Worm (Caenorhabditis elegans) whole organism, mixed stage, embryonic: Measurements from ENCODE around the gene F18C5.10.

ENCODE experiments used
- M03D4.4 ChIP-seq: sonication (generic microtip); optimal IDR thresholded peaks from 2 replicates; lab custom pipeline; 2017; ENCODE audit warnings: mild to moderate bottlenecking, missing genetic modification characterization, missing compliant biosample characterization
- bed-3 ChIP-seq: fragments of 200-800 bp; sonication (Bioruptor generic); optimal IDR thresholded peaks from 3 replicates; lab custom pipeline; 2018; ENCODE audit warnings: mild to moderate bottlenecking, missing genetic modification characterization, moderate library complexity, missing compliant biosample characterization
- blmp-1 ChIP-seq: fragments of 150-350 bp; optimal IDR thresholded peaks from 2 replicates; lab custom pipeline; 2014; ENCODE audit warnings: missing biosample characterization, missing genetic modification characterization
- ceh-39 ChIP-seq: fragments of 150-350 bp; optimal IDR thresholded peaks from 2 replicates; lab custom pipeline; 2014; ENCODE audit warnings: missing biosample characterization, missing genetic modification characterization
- ceh-43 ChIP-seq: fragments of 200-800 bp; sonication (Bioruptor generic); optimal IDR thresholded peaks from 2 replicates; lab custom pipeline; 2018; ENCODE audit warnings: mild to moderate bottlenecking, missing genetic modification characterization, moderate library complexity, missing compliant biosample characterization
- ceh-83 ChIP-seq: fragments of 200-800 bp; sonication (Bioruptor generic); optimal IDR thresholded peaks from 2 replicates; lab custom pipeline; 2018; ENCODE audit warnings: mild to moderate bottlenecking, missing genetic modification characterization, missing compliant biosample characterization
- ces-1 ChIP-seq: fragments of 150-350 bp; optimal IDR thresholded peaks from 2 replicates; lab custom pipeline; 2014; ENCODE audit warnings: missing biosample characterization, missing genetic modification reagents, missing genetic modification characterization
- cnd-1 ChIP-seq: fragments of 200-800 bp; sonication (Bioruptor generic); optimal IDR thresholded peaks from 2 replicates; lab custom pipeline; 2018; ENCODE audit warnings: mild to moderate bottlenecking, missing genetic modification characterization, missing compliant biosample characterization
- drap-1 ChIP-seq: fragments of 200-800 bp; sonication (Bioruptor generic); optimal IDR thresholded peaks from 3 replicates; lab custom pipeline; 2018; ENCODE audit warnings: mild to moderate bottlenecking, missing genetic modification characterization, missing compliant biosample characterization
- flh-1 ChIP-seq: fragments of 200-800 bp; sonication (Bioruptor generic); optimal IDR thresholded peaks from 2 replicates; lab custom pipeline; 2018; ENCODE audit warnings: mild to moderate bottlenecking, missing genetic modification characterization, moderate library complexity, missing compliant biosample characterization
- ham-2 ChIP-seq: fragments of 200-800 bp; sonication (Bioruptor generic); optimal IDR thresholded peaks from 2 replicates; lab custom pipeline; 2018; ENCODE audit warnings: mild to moderate bottlenecking, missing genetic modification characterization, missing compliant biosample characterization
- lin-13 ChIP-seq: fragments of 150-350 bp; optimal IDR thresholded peaks from 2 replicates; lab custom pipeline; 2014; ENCODE audit warnings: missing biosample characterization, missing genetic modification characterization
- lin-32 ChIP-seq: fragments of 200-800 bp; sonication (Bioruptor generic); optimal IDR thresholded peaks from 2 replicates; lab custom pipeline; 2018; ENCODE audit warnings: mild to moderate bottlenecking, missing genetic modification characterization, missing compliant biosample characterization
- lsy-2 ChIP-seq: fragments of 150-350 bp; optimal IDR thresholded peaks from 2 replicates; lab custom pipeline; 2014; ENCODE audit warnings: missing biosample characterization, missing genetic modification characterization
- nhr-12 ChIP-seq: fragments of 150-350 bp; optimal IDR thresholded peaks from 2 replicates; lab custom pipeline; 2014; ENCODE audit warnings: missing biosample characterization, missing genetic modification characterization
- nhr-2 ChIP-seq: fragments of 150-350 bp; optimal IDR thresholded peaks from 2 replicates; lab custom pipeline; 2014; ENCODE audit warnings: missing biosample characterization, missing genetic modification characterization
- nhr-237 ChIP-seq: fragments of 150-350 bp; optimal IDR thresholded peaks from 2 replicates; lab custom pipeline; 2014; ENCODE audit warnings: missing biosample characterization, missing genetic modification characterization
- nhr-76 ChIP-seq: sonication (generic microtip); optimal IDR thresholded peaks from 2 replicates; lab custom pipeline; 2017; ENCODE audit warnings: missing biosample characterization, missing genetic modification characterization
- pha-4 ChIP-seq: fragments of 150-350 bp; optimal IDR thresholded peaks from 2 replicates; lab custom pipeline; 2018; ENCODE audit warnings: missing biosample characterization, missing genetic modification reagents, missing genetic modification characterization
- sem-2 ChIP-seq: fragments of 200-800 bp; sonication (Bioruptor generic); optimal IDR thresholded peaks from 2 replicates; lab custom pipeline; 2018; ENCODE audit warnings: mild to moderate bottlenecking, missing genetic modification characterization, missing compliant biosample characterization
- snpc-4 ChIP-seq: fragments of 150-350 bp; optimal IDR thresholded peaks from 2 replicates; lab custom pipeline; 2014; ENCODE audit warnings: missing biosample characterization, missing genetic modification characterization
- sptf-1 ChIP-seq: sonication (generic microtip); optimal IDR thresholded peaks from 2 replicates; lab custom pipeline; 2017; ENCODE audit warnings: mild to moderate bottlenecking, missing genetic modification characterization, moderate library complexity, missing compliant biosample characterization
- tbx-8 ChIP-seq: fragments of 200-800 bp; sonication (Bioruptor generic); optimal IDR thresholded peaks from 2 replicates; lab custom pipeline; 2018; ENCODE audit warnings: mild to moderate bottlenecking, missing genetic modification characterization, moderate library complexity, missing compliant biosample characterization
- unc-120 ChIP-seq: sonication (generic microtip); optimal IDR thresholded peaks from 2 replicates; lab custom pipeline; 2017; ENCODE audit warnings: missing genetic modification characterization, missing compliant biosample characterization; ENCODE audit not compliant: poor library complexity, severe bottlenecking
- unc-39 ChIP-seq: fragments of 150-350 bp; optimal IDR thresholded peaks from 2 replicates; lab custom pipeline; 2014; ENCODE audit warnings: missing biosample characterization, missing genetic modification characterization
- unc-62 ChIP-seq: fragments of 150-350 bp; optimal IDR thresholded peaks from 2 replicates; lab custom pipeline; 2014; ENCODE audit warnings: missing biosample characterization, missing genetic modification reagents, missing genetic modification characterization
- zip-8 ChIP-seq: fragments of 150-350 bp; optimal IDR thresholded peaks from 2 replicates; lab custom pipeline; 2014; ENCODE audit warnings: missing biosample characterization, missing genetic modification characterization
- ztf-11 ChIP-seq: fragments of 150-350 bp; optimal IDR thresholded peaks from 2 replicates; lab custom pipeline; 2014; ENCODE audit warnings: missing biosample characterization, missing genetic modification characterization

Gene F18C5.10

ce11 chrII:6568707-6569106, 7.5 kb upstream of the F18C5.10 start, which contains the start of gene sra-27:
Gene sra-27 (plus strand): TSS chrII:6569007.
- TF ChIP-seq unc-62 (GFP tag; lab: Kevin White, UChicago) (no peak), ceh-83 (GFP tag; lab: Kevin White, UChicago) (no peak), zip-8 (tag; lab: Kevin White, UChicago) (no peak), nhr-12 (tag; lab: Kevin White, UChicago) (no peak), lsy-2 (tag; lab: Kevin White, UChicago) (no peak), sptf-1 (tag; lab: Kevin White, UChicago) (no peak), drap-1 (GFP tag; lab: Kevin White, UChicago) (no peak), bed-3 (GFP tag; lab: Kevin White, UChicago) (no peak)

DNA sequence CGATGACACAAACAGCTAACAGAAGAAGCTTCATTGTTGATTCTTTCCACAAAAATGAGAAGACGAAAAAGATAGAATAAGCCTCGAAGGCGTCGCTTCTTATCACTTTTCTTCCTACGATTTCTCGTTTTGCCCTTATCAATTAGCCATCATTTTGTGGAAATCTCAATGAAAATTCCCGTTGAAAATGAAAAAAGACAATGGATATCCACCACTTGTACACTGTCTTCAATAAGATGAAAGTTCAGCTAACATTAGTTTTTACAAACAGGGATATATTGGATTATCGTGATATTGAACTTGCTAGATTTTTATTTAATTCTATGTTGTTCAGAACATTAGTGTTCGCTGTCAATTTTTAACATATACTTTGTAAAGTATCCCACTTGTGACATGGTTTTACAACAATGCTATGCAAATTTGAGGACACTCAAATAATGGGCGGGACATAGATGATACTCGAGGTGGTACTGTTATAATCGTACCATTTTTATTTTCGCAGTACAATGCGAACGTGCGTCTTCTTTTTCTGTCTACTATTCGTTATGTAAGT, 5.5 kb upstream of the F18C5.10 start, which contains the start of the genes F18C5.5 and F18C5.9:
Gene F18C5.5 (minus strand): TSS at position 101 of the 553 bp plus-strand sequence.
Gene F18C5.9 (plus strand): TSS at position 503 of the 553 bp plus-strand sequence.
- TF ChIP-seq snpc-4: no peak
- TF ChIP-seq nhr-76 (tag; lab: Kevin White, UChicago): no peak
- no peak for TF ChIP-seq sem-2 (GFP tag; lab: Kevin White, UChicago)
- TF ChIP-seq unc-120 (tag; lab: Kevin White, UChicago): no peak
- no peak for TF ChIP-seq ham-2
- TF ChIP-seq blmp-1 (tag; lab: Kevin White, UChicago): no peak
- no peak for TF ChIP-seq zip-8 (tag; lab: Kevin White, UChicago)
- no peak for TF ChIP-seq unc-39
- no peak for TF ChIP-seq unc-62 (GFP tag; lab: Kevin White, UChicago)
- TF ChIP-seq pha-4: no peak
- TF ChIP-seq ces-1 (GFP tag; lab: Kevin White, UChicago): no peak

DNA sequence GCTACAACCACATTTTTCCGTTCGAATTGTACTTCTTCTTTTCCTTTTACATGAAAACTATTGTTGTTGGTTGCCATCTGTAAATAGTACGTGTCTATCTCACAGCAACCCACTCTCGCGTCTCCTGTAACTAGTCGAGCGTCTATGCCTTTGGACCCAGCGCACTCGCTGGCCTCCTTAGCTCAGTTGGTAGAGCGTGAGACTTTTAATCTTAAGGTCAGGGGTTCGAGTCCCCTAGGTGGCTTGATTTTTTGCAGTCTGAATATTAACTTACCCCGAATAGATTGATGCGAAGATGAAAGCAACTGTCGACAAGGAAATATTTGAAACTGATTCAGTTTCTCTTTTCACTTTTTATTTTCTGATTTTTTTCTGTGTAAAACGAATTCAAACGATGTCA, 3.8 kb upstream of the F18C5.10 start, which contains the start of gene mpz-3:
Gene mpz-3 (minus strand): TSS at position 320 of the 400 bp plus-strand sequence.
- no peak for TF ChIP-seq nhr-12 (tag; lab: Kevin White, UChicago)
- TF ChIP-seq unc-120 (tag; lab: Kevin White, UChicago): no peak
- peak; percentile 58 for TF ChIP-seq drap-1 (GFP tag; lab: Kevin White, UChicago)
- peak; percentile 0 for TF ChIP-seq ceh-43 (GFP tag; lab: Kevin White, UChicago)
- peak; percentile 14 for TF ChIP-seq lin-32
- TF ChIP-seq ceh-83 (GFP tag; lab: Kevin White, UChicago): peak; percentile 83
- TF ChIP-seq flh-1 (GFP tag; lab: Kevin White, UChicago): peak; percentile 18
- TF ChIP-seq ham-2: no peak
- TF ChIP-seq sem-2 (GFP tag; lab: Kevin White, UChicago): peak; percentile 30
- TF ChIP-seq cnd-1 (tag; lab: Kevin White, UChicago): peak; percentile 55
- TF ChIP-seq unc-62 (GFP tag; lab: Kevin White, UChicago): no peak
- TF ChIP-seq tbx-8: no peak

ce11 chrII:6563238-6563637, 2.0 kb upstream of the F18C5.10 start:
- TF ChIP-seq ceh-39 (tag; lab: Kevin White, UChicago) (no peak), lin-13 (tag; lab: Kevin White, UChicago) (no peak), nhr-2 (tag; lab: Kevin White, UChicago) (peak; percentile 35), unc-62 (GFP tag; lab: Kevin White, UChicago) (peak; percentile 7), ceh-43 (GFP tag; lab: Kevin White, UChicago) (no peak), pha-4 (peak; percentile 11), nhr-76 (tag; lab: Kevin White, UChicago) (no peak), unc-120 (tag; lab: Kevin White, UChicago) (peak; percentile 5)

- TF ChIP-seq unc-62 (GFP tag; lab: Kevin White, UChicago) (no peak), sem-2 (GFP tag; lab: Kevin White, UChicago) (no peak)
Observed at ce11 chrII:6562203-6562867, 1.1 kb upstream of the F18C5.10 start.

DNA sequence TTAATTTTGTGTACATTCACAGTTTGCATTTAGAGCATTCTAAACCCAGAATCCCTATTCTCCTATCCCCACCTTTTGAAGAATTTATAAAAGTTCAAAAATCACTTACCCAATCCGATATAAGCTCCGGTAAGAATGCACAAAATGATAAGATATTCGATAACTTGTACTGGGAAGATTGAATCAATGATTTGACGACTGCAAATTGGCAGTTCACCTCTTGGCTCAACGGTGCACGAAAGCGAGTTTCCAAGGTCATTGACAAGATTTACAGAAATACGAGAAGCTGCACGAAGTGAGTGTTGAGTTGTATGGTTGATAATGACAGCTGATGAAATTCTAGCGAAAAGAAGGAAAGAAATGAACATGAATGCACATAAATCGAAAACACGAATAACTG, 953 bp downstream of the F18C5.10 start:
- TF ChIP-seq bed-3 (GFP tag; lab: Kevin White, UChicago) (no peak), ham-2 (no peak), unc-39 (no peak), M03D4.4 (tag; lab: Kevin White, UChicago) (no peak), nhr-12 (tag; lab: Kevin White, UChicago) (no peak), blmp-1 (tag; lab: Kevin White, UChicago) (no peak), nhr-237 (tag; lab: Kevin White, UChicago) (no peak), ceh-39 (tag; lab: Kevin White, UChicago) (no peak), ztf-11 (tag; lab: Kevin White, UChicago) (no peak), nhr-76 (tag; lab: Kevin White, UChicago) (no peak), ces-1 (GFP tag; lab: Kevin White, UChicago) (no peak), lin-32 (no peak)
